Fruit fly (Drosophila melanogaster): ENCODE results near the gene Dnz1.

Gene Dnz1

dm6 chr2L:10856328-10856942 is at the start of gene Dnz1 (continued):
- TF ChIP-seq fd3F (GFP tag; optimal IDR thresholded peaks at IDR 0.05), result peak; percentile 34
- TF ChIP-seq CG18764 (GFP tag; optimal IDR thresholded peaks at IDR 0.05), result no peak
- TF ChIP-seq tup (GFP tag; optimal IDR thresholded peaks at IDR 0.05), result no peak
- no peak for TF ChIP-seq Awh (GFP tag; IDR thresholded peaks at IDR 0.05)
- peak; percentile 67 for TF ChIP-seq Xbp1 (GFP tag; optimal IDR thresholded peaks at IDR 0.05)
- peak; percentile 45; the same call in 1 of the 3 replicates for TF ChIP-seq CG11695 (GFP tag; IDR thresholded peaks at IDR 0.05)
- peak; percentile 65 for TF ChIP-seq CG3847 (GFP tag; IDR thresholded peaks at IDR 0.05)
- TF ChIP-seq CG12236 (GFP tag; optimal IDR thresholded peaks at IDR 0.05), result no peak
- TF ChIP-seq chn (GFP tag; optimal IDR thresholded peaks at IDR 0.05), result peak; percentile 33
- peak; percentile 89 for TF ChIP-seq row (GFP tag; IDR thresholded peaks at IDR 0.05)
- TF ChIP-seq gcm (GFP tag; optimal IDR thresholded peaks at IDR 0.05), result no peak
- TF ChIP-seq CG10274 (GFP tag; optimal IDR thresholded peaks at IDR 0.05), result no peak
- peak; percentile 53 for TF ChIP-seq stc (GFP tag; IDR thresholded peaks at IDR 0.05)
- no peak for TF ChIP-seq Hmx (GFP tag; optimal IDR thresholded peaks at IDR 0.05)
- peak; percentile 77 for TF ChIP-seq CG14014 (GFP tag; IDR thresholded peaks at IDR 0.05)
- peak; percentile 83 for TF ChIP-seq sens (GFP tag)
- no peak for TF ChIP-seq twi (tag; optimal IDR thresholded peaks at IDR 0.05)
- peak; percentile 61 for TF ChIP-seq CG15269 (tag; optimal IDR thresholded peaks at IDR 0.05)
- no peak for TF ChIP-seq Hr39 (optimal IDR thresholded peaks at IDR 0.05)
- TF ChIP-seq CG17359 (tag; optimal IDR thresholded peaks at IDR 0.05), result peak; percentile 65
- TF ChIP-seq hth (optimal IDR thresholded peaks at IDR 0.05), result no peak
- TF ChIP-seq Ets97D (GFP tag; optimal IDR thresholded peaks at IDR 0.05), result no peak
- no peak for TF ChIP-seq CG2202 (tag; optimal IDR thresholded peaks at IDR 0.05)
- peak; percentile 35 for TF ChIP-seq Myb (GFP tag; optimal IDR thresholded peaks at IDR 0.05)
- no peak for TF ChIP-seq danr (GFP tag; IDR thresholded peaks at IDR 0.05)
- TF ChIP-seq gce (GFP tag; IDR thresholded peaks at IDR 0.05), result no peak; the same call in 2 of the 3 replicates
- TF ChIP-seq grau (tag; optimal IDR thresholded peaks at IDR 0.05), result peak; percentile 58
- TF ChIP-seq dmrt11E (tag; optimal IDR thresholded peaks at IDR 0.05), result no peak
- no peak for TF ChIP-seq CG4707 (GFP tag; optimal IDR thresholded peaks at IDR 0.05)
- no peak for TF ChIP-seq br (optimal IDR thresholded peaks at IDR 0.05)
- TF ChIP-seq CG17385 (GFP tag; optimal IDR thresholded peaks at IDR 0.05), result peak; percentile 15
- peak; percentile 26 for TF ChIP-seq CG10654 (GFP tag; optimal IDR thresholded peaks at IDR 0.05)
- TF ChIP-seq CG16779 (GFP tag; IDR thresholded peaks at IDR 0.05), result no peak
- TF ChIP-seq CG6272 (GFP tag; IDR thresholded peaks at IDR 0.05), result no peak
- TF ChIP-seq tio (GFP tag; optimal IDR thresholded peaks at IDR 0.05), result no peak
- peak; percentile 52 for TF ChIP-seq Chrac-16 (GFP tag; optimal IDR thresholded peaks at IDR 0.05)
- no peak for TF ChIP-seq CG6813 (GFP tag; optimal IDR thresholded peaks at IDR 0.05)
- TF ChIP-seq B-H2 (GFP tag; optimal IDR thresholded peaks at IDR 0.05), result no peak
- peak; percentile 49; the same call in 1 of the 2 replicates for TF ChIP-seq CG31441 (GFP tag; IDR thresholded peaks at IDR 0.05)
- TF ChIP-seq az2 (GFP tag; optimal IDR thresholded peaks at IDR 0.05), result peak; percentile 58
- TF ChIP-seq CG15011 (GFP tag; optimal IDR thresholded peaks at IDR 0.05), result no peak
- TF ChIP-seq hkb (optimal IDR thresholded peaks at IDR 0.05), result no peak
- TF ChIP-seq hkb (GFP tag; IDR thresholded peaks at IDR 0.05), result 0 out of 2 replicates have a peak, but pooled peaks have one; percentile 35
- TF ChIP-seq abd-A (tag; optimal IDR thresholded peaks at IDR 0.05), result no peak
- TF ChIP-seq so (GFP tag; IDR thresholded peaks at IDR 0.05), result no peak
- peak; percentile 48 for TF ChIP-seq Nf-YC (tag; optimal IDR thresholded peaks at IDR 0.05)
- TF ChIP-seq tx (GFP tag; optimal IDR thresholded peaks at IDR 0.05), result peak; percentile 22
- TF ChIP-seq CG11398 (GFP tag; optimal IDR thresholded peaks at IDR 0.05), result no peak
- TF ChIP-seq CG8089 (GFP tag; optimal IDR thresholded peaks at IDR 0.05), result no peak
- no peak for TF ChIP-seq sr (GFP tag; IDR thresholded peaks at IDR 0.05)
- no peak for TF ChIP-seq CG15601 (tag; optimal IDR thresholded peaks at IDR 0.05)
- TF ChIP-seq Dref (GFP tag; IDR thresholded peaks at IDR 0.05), result no peak
- peak; percentile 53 for TF ChIP-seq Hr3 (GFP tag; optimal IDR thresholded peaks at IDR 0.05)
